Worm (Caenorhabditis elegans): ENCODE measurements around the gene dnj-24.

DNA sequence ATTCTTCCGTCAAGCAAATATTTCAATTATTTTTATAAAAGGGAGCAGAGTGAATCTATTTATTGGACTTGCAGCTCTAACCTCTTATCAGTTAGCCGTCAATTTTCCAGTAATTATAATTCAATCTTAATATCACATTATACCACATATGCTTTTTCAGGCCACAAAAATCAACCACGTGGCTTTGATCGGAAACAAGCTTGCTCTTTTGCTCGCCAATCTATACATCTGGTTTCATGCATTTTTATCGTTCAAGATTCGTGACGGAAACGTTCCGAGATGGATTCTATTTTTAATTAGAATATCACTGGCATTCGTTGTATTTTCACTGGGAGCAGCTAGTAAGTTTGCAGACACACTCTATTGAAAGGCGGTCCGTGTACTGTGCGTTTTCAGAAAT is 16.8 kb downstream of the dnj-24 start:
- TF ChIP-seq dao-5 (tag; optimal IDR thresholded peaks at IDR 0.05) (no peak), W03F9.2 (tag; optimal IDR thresholded peaks at IDR 0.05) (no peak)
